Worm (Caenorhabditis elegans): ENCODE results near the gene M03C11.3.

DNA sequence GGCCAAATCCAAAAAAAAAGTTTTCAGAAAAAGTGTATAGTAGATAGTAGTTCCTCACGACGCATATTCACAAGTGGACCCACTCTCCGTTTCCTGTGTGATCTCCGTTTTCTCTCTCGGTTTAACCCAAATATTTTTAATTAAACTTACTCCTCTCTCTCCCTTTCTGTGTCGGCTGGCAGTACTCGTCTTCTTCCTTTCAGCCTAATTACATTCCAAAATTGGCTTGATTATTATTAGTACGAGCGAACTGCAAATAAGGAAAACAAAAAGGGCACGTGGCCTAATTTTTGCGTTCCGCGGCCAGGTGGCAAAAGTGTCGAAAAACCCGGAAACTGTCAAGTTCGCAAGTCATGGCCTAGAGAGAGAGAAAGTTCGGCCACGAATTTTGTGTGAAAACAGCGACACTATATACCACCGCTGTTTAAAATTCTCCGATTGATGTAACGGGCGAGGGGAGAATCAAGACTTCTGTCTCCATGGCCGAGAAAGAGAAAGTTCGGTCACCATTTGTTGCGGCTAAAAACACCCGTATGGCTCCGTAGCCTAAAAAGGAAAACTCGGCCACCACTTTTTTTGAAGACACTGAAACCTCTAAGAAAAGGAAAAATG is 7.9 kb upstream of the M03C11.3 start:
- TF ChIP-seq R02D3.7 (tag; optimal IDR thresholded peaks at IDR 0.05) (no peak), nhr-11 (tag; optimal IDR thresholded peaks at IDR 0.05) (no peak), lin-39 (tag; optimal IDR thresholded peaks at IDR 0.05) (no peak), unc-62 (GFP tag; optimal IDR thresholded peaks at IDR 0.05) (no peak), pha-4 (tag; optimal IDR thresholded peaks at IDR 0.05) (no peak), zag-1 (tag; optimal IDR thresholded peaks at IDR 0.05) (no peak), elt-3 (tag; optimal IDR thresholded peaks at IDR 0.05) (no peak), ama-1 (optimal IDR thresholded peaks at IDR 0.05) (no peak), ztf-4 (tag; optimal IDR thresholded peaks at IDR 0.05) (no peak)
